Worm (Caenorhabditis elegans) whole organism, L1 larva: ENCODE data around the gene mboa-1.

Experiments used
- ceh-82 ChIP-seq, 3 experiments: fragments of 150-350 bp in 1 of 3; sonication (generic microtip) in 2 of 3; optimal IDR thresholded peaks; 2 replicates each; lab custom pipeline; 2014 to 2017; ENCODE audit warnings: missing biosample characterization in 3 of 3, missing genetic modification characterization in 3 of 3
- ceh-88 ChIP-seq: fragments of 200-800 bp; sonication (Bioruptor generic); IDR thresholded peaks from 2 replicates; pipeline ENCODE4 v1.3.6; 2022; ENCODE audit warnings: missing genetic modification characterization, missing compliant biosample characterization
- efl-1 ChIP-seq, 4 experiments: fragments of 150-350 bp; optimal IDR thresholded peaks in 3 of 4; peaks in 1 of 4; 1 replicate in 1 of 4; 2 replicates in 3 of 4; lab custom pipeline; 2014; ENCODE audit warnings: missing biosample characterization in 2 of 4, missing genetic modification characterization in 2 of 4, missing genetic modification reagents in 2 of 4
- egl-13 ChIP-seq: sonication (generic microtip); optimal IDR thresholded peaks from 2 replicates; lab custom pipeline; 2016; ENCODE audit warnings: missing genotype, missing genetic modification reagents, missing genetic modification characterization, missing compliant biosample characterization
- fkh-10 ChIP-seq: sonication (generic microtip); optimal IDR thresholded peaks from 2 replicates; lab custom pipeline; 2017; ENCODE audit warnings: missing biosample characterization, missing genetic modification reagents, missing genetic modification characterization
- nhr-12 ChIP-seq: sonication (generic microtip); optimal IDR thresholded peaks from 2 replicates; lab custom pipeline; 2017; ENCODE audit warnings: missing biosample characterization, missing genetic modification characterization
- ztf-11 ChIP-seq, 2 experiments: sonication (generic microtip); optimal IDR thresholded peaks; 2 replicates each; lab custom pipeline; 2016 to 2017; ENCODE audit warnings: missing genetic modification characterization in 2 of 2, missing biosample characterization in 1 of 2, missing compliant biosample characterization in 1 of 2

- TF ChIP-seq fkh-10 (GFP tag; lab: Kevin White, UChicago) (no peak), ztf-11 (tag; optimal IDR thresholded peaks at IDR 0.05; lab: Kevin White, UChicago) (no peak), ceh-88 (GFP tag; lab: Robert Waterston, UW) (no peak), egl-13 (tag; lab: Kevin White, UChicago) (no peak), nhr-12 (no peak), ceh-82 (tag; optimal IDR thresholded peaks at IDR 0.05; lab: Kevin White, UChicago) (no peak), efl-1 (optimal IDR thresholded peaks at IDR 0.05; lab: Kevin White, UChicago) (no peak), efl-1 (GFP tag; optimal IDR thresholded peaks at IDR 0.05 in 1 of 2; lab: Kevin White, UChicago) (no peak)
These were observed 8.6 kb downstream of the mboa-1 start for ce11 chrX:16039173-16039572.
